Fruit fly (Drosophila melanogaster): Measurements from ENCODE around the gene eEF2.

The eEF2 gene

dm6 chr2L:21677480-21677930, 4.5 kb downstream of the eEF2 start, which contains the start of gene CG2225 (continued):
- TF ChIP-seq CG9727 (GFP tag; optimal IDR thresholded peaks at IDR 0.05) (no peak), cwo (GFP tag; optimal IDR thresholded peaks at IDR 0.05) (no peak), Oli (tag; optimal IDR thresholded peaks at IDR 0.05) (no peak), CG4820 (GFP tag; optimal IDR thresholded peaks at IDR 0.05) (no peak), CG17186 (GFP tag; optimal IDR thresholded peaks at IDR 0.05) (peak; percentile 57), ash1 (GFP tag; optimal IDR thresholded peaks at IDR 0.05) (no peak), tup (GFP tag; optimal IDR thresholded peaks at IDR 0.05) (no peak), CG8290 (GFP tag; optimal IDR thresholded peaks at IDR 0.05) (no peak), CG8290 (tag; optimal IDR thresholded peaks at IDR 0.05) (peak in 1 of 2 experiments; percentile 37), fd102C (GFP tag; optimal IDR thresholded peaks at IDR 0.05) (no peak), ken (GFP tag; IDR thresholded peaks at IDR 0.05) (no peak), Bgb (GFP tag; IDR thresholded peaks at IDR 0.05; ENCODE audit: partially characterized antibody) (peak; percentile 69), Hr51 (GFP tag; optimal IDR thresholded peaks at IDR 0.05) (no peak), Scr (GFP tag; IDR thresholded peaks at IDR 0.05; ENCODE audit: partially characterized antibody) (peak; percentile 74), CG4360 (GFP tag; IDR thresholded peaks at IDR 0.05) (no peak), Optix (GFP tag; IDR thresholded peaks at IDR 0.05) (no peak), nau (GFP tag; optimal IDR thresholded peaks at IDR 0.05) (no peak), BEAF-32 (GFP tag; optimal IDR thresholded peaks at IDR 0.05) (peak; percentile 82), tx (GFP tag; optimal IDR thresholded peaks at IDR 0.05) (no peak), onecut (GFP tag; IDR thresholded peaks at IDR 0.05) (no peak), da (GFP tag; optimal IDR thresholded peaks at IDR 0.05) (no peak), Dp (GFP tag; optimal IDR thresholded peaks at IDR 0.05) (peak; percentile 9), HLH4C (GFP tag; IDR thresholded peaks at IDR 0.05; ENCODE audit: partially characterized antibody) (peak; percentile 57; the same call in 2 of the 3 replicates), CG15073 (GFP tag; optimal IDR thresholded peaks at IDR 0.05) (no peak), crp (GFP tag; optimal IDR thresholded peaks at IDR 0.05) (peak in 1 of 2 experiments; percentile 43), run (tag; optimal IDR thresholded peaks at IDR 0.05) (no peak), CG1529 (GFP tag; optimal IDR thresholded peaks at IDR 0.05) (no peak), H2.0 (GFP tag; IDR thresholded peaks at IDR 0.05) (no peak), Taf1 (GFP tag; IDR thresholded peaks at IDR 0.05) (no peak), klu (GFP tag; IDR thresholded peaks at IDR 0.05) (no peak), CG14860 (GFP tag; IDR thresholded peaks at IDR 0.05; ENCODE audit: partially characterized antibody) (peak; percentile 41; the same call in 1 of the 3 replicates), Sox100B (GFP tag; optimal IDR thresholded peaks at IDR 0.05) (no peak), dan (GFP tag; IDR thresholded peaks at IDR 0.05) (no peak), CG18764 (GFP tag; optimal IDR thresholded peaks at IDR 0.05) (no peak), Ada2b (GFP tag; IDR thresholded peaks at IDR 0.05) (no peak)

dm6 chr2L:21676556-21676955, 5.4 kb downstream of the eEF2 start:
- TF ChIP-seq Antp (GFP tag; optimal IDR thresholded peaks at IDR 0.05) (no peak), CG11504 (tag; optimal IDR thresholded peaks at IDR 0.05) (peak; percentile 32), kay (GFP tag; optimal IDR thresholded peaks at IDR 0.05) (no peak), CG32772 (GFP tag; IDR thresholded peaks at IDR 0.05) (no peak), HLH3B (GFP tag; IDR thresholded peaks at IDR 0.05) (no peak), tio (GFP tag; optimal IDR thresholded peaks at IDR 0.05) (no peak), CG6654 (GFP tag; optimal IDR thresholded peaks at IDR 0.05) (no peak), bigmax (GFP tag; optimal IDR thresholded peaks at IDR 0.05) (no peak), CG9797 (GFP tag; optimal IDR thresholded peaks at IDR 0.05) (no peak), CG32532 (GFP tag; IDR thresholded peaks at IDR 0.05) (peak; percentile 32; the same call in 1 of the 2 replicates), CG34224 (GFP tag; IDR thresholded peaks at IDR 0.05; ENCODE audit: partially characterized antibody) (no peak), ftz-f1 (GFP tag; optimal IDR thresholded peaks at IDR 0.05) (no peak), cg (GFP tag; optimal IDR thresholded peaks at IDR 0.05) (peak; percentile 79), CG7987 (GFP tag; optimal IDR thresholded peaks at IDR 0.05) (no peak), luna (GFP tag; optimal IDR thresholded peaks at IDR 0.05) (no peak), al (GFP tag; IDR thresholded peaks at IDR 0.05) (no peak), Drgx (GFP tag; IDR thresholded peaks at IDR 0.05) (no peak), chn (GFP tag; optimal IDR thresholded peaks at IDR 0.05) (no peak)

All from whole organism, embryonic.